Fruit fly (Drosophila melanogaster) whole organism, prepupa: ENCODE results near the gene Ada1-1.

Experiments used
- CG1621 ChIP-seq: fragments of 200-800 bp; sonication (Bioruptor generic); optimal IDR thresholded peaks from 3 replicates; lab custom pipeline; 2018; ENCODE audit warnings: missing biosample characterization, mild to moderate bottlenecking, missing genetic modification characterization
- CG31627 ChIP-seq: fragments of 200-800 bp; sonication (Bioruptor generic); optimal IDR thresholded peaks from 3 replicates; lab custom pipeline; 2016; ENCODE audit warnings: missing biosample characterization, missing genetic modification characterization
- Eip78C ChIP-seq: fragments of 200-800 bp; sonication (Bioruptor generic); peaks from one replicate; lab custom pipeline; 2016; ENCODE audit warnings: missing biosample characterization, missing genetic modification characterization
- Ets96B ChIP-seq: fragments of 200-800 bp; optimal IDR thresholded peaks from 2 replicates; lab custom pipeline; 2019; ENCODE audit warnings: missing biosample characterization, mild to moderate bottlenecking, missing genetic modification characterization, moderate library complexity

DNA sequence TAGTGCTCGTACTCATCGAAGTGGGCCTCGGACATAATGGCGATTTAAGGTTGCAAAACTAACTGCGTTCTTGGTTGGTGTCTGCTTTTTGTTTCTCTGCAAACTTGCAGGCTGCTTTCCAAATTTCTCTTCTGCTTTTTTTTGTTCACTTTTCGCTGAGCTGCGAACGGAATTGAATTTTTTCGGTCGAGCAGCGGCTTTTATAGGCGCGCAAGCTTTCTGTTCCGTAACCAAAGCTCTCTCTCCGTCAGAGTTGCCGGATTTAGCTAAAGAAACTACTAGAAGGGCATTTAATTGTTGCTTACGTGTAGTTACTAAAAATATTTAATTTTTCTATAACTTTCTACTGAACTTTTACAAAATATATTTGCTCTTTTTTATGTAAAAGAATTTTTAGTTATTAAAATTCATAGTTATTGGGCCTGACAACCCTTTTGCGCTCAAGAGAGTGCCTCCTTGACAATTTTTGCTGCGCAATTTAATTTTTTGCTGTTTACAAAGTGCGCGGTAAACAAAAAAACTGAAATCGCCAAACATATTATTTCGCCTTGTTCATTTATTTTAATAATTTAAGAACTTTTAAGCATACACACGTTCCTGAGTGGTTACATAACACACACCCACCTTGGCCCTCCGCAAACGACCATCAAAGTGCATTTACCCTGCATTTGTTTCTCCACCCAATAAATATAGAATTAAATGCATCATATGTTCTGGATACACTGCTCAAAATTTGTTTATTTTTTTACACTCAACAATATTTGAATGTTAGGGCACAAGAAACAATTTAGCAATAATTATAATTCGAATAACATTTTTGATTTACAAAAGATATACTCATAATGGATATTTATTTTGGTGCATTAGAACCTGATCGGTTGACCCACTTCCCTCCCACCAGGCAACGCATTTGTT lies 49.6 kb downstream of the Ada1-1 start, which contains the start of gene CG6770:
- TF ChIP-seq Ets96B (peak; percentile 85), Eip78C (GFP tag; lab: Kevin White, UChicago) (peak; percentile 97), CG31627 (GFP tag; lab: Kevin White, UChicago) (peak; percentile 82), CG1621 (tag; lab: Kevin White, UChicago) (peak; percentile 64)
